Fruit fly (Drosophila melanogaster) whole organism, prepupa: ENCODE results near the gene lqf.

Experiments
- CG10631 ChIP-seq: fragments of 200-800 bp; sonication (Bioruptor generic); optimal IDR thresholded peaks from 2 replicates; lab custom pipeline; 2016; ENCODE audit warnings: missing biosample characterization, missing genetic modification characterization
- CG11294 ChIP-seq: fragments of 200-800 bp; sonication (Bioruptor generic); IDR thresholded peaks from 2 replicates; pipeline ENCODE4 v1.3.6; 2022; ENCODE audit warnings: missing biosample characterization, missing genetic modification characterization
- CG11762 ChIP-seq: fragments of 200-800 bp; sonication (Bioruptor generic); optimal IDR thresholded peaks from 3 replicates; lab custom pipeline; 2016; ENCODE audit warnings: missing biosample characterization, missing genetic modification characterization; ENCODE audit not compliant: insufficient read depth
- CG16779 ChIP-seq: fragments of 200-800 bp; sonication (Bioruptor generic); optimal IDR thresholded peaks from 3 replicates; lab custom pipeline; 2017; ENCODE audit warnings: missing biosample characterization, mild to moderate bottlenecking, missing genetic modification characterization
- CG34406 ChIP-seq: fragments of 200-800 bp; sonication (Bioruptor generic); optimal IDR thresholded peaks from 3 replicates; lab custom pipeline; 2016; ENCODE audit warnings: missing biosample characterization, missing genetic modification characterization
- CG3919 ChIP-seq: fragments of 200-800 bp; sonication (Bioruptor generic); optimal IDR thresholded peaks from 3 replicates; lab custom pipeline; 2016; ENCODE audit warnings: missing biosample characterization, missing genetic modification characterization
- CG4318 ChIP-seq: fragments of 200-800 bp; sonication (Bioruptor generic); optimal IDR thresholded peaks from 3 replicates; lab custom pipeline; 2017; ENCODE audit warnings: missing biosample characterization, mild to moderate bottlenecking, missing genetic modification characterization
- CG6808 ChIP-seq: fragments of 200-800 bp; sonication (Bioruptor generic); optimal IDR thresholded peaks from 3 replicates; lab custom pipeline; 2017; ENCODE audit warnings: missing biosample characterization, missing genetic modification characterization, mild to moderate bottlenecking, moderate library complexity, missing genetic modification reagents
- CG7368 ChIP-seq: fragments of 200-800 bp; sonication (Bioruptor generic); optimal IDR thresholded peaks from 3 replicates; lab custom pipeline; 2016; ENCODE audit warnings: missing biosample characterization, missing genetic modification characterization
- CG8319 ChIP-seq: fragments of 200-800 bp; sonication (Bioruptor generic); optimal IDR thresholded peaks from 3 replicates; lab custom pipeline; 2016; ENCODE audit warnings: missing biosample characterization, missing genetic modification characterization
- Eip75B ChIP-seq: fragments of 200-800 bp; sonication (Bioruptor generic); optimal IDR thresholded peaks from 3 replicates; lab custom pipeline; 2016; ENCODE audit warnings: missing biosample characterization, missing genetic modification characterization
- Eip78C ChIP-seq: fragments of 200-800 bp; sonication (Bioruptor generic); peaks from one replicate; lab custom pipeline; 2016; ENCODE audit warnings: missing biosample characterization, missing genetic modification characterization
- Ets21C ChIP-seq: fragments of 200-800 bp; sonication (Bioruptor generic); optimal IDR thresholded peaks from 3 replicates; lab custom pipeline; 2016; ENCODE audit warnings: missing biosample characterization, missing genetic modification characterization
- Gug ChIP-seq: fragments of 200-800 bp; sonication (Bioruptor generic); IDR thresholded peaks from 2 replicates; pipeline ENCODE4 v1.3.6; 2022; ENCODE audit warnings: missing biosample characterization, missing genetic modification characterization
- Hr38 ChIP-seq: sonication (Bioruptor generic); optimal IDR thresholded peaks from 2 replicates; lab custom pipeline; 2016; ENCODE audit warnings: missing biosample characterization, missing genetic modification characterization
- Hr39 ChIP-seq: fragments of 200-800 bp; sonication (Bioruptor generic); optimal IDR thresholded peaks from 2 replicates; lab custom pipeline; 2016; ENCODE audit warnings: missing biosample characterization, missing genetic modification characterization
- Hr4 ChIP-seq: fragments of 200-800 bp; sonication (Bioruptor generic); optimal IDR thresholded peaks from 3 replicates; lab custom pipeline; 2016; ENCODE audit warnings: missing biosample characterization, missing genetic modification characterization
- Lpt ChIP-seq: fragments of 200-800 bp; sonication (Bioruptor generic); optimal IDR thresholded peaks from 3 replicates; lab custom pipeline; 2016; ENCODE audit warnings: missing biosample characterization, missing genetic modification characterization
- Met ChIP-seq: fragments of 200-800 bp; sonication (Bioruptor generic); optimal IDR thresholded peaks from 3 replicates; lab custom pipeline; 2016; ENCODE audit warnings: missing biosample characterization, missing genetic modification characterization
- OdsH ChIP-seq: fragments of 200-800 bp; sonication (Bioruptor generic); optimal IDR thresholded peaks from 3 replicates; lab custom pipeline; 2016; ENCODE audit warnings: missing biosample characterization, missing genetic modification characterization
- Smox ChIP-seq: fragments of 200-800 bp; sonication (Bioruptor generic); optimal IDR thresholded peaks from 3 replicates; lab custom pipeline; 2016; ENCODE audit warnings: missing biosample characterization, missing genetic modification characterization
- Sox14 ChIP-seq: fragments of 200-800 bp; sonication (Bioruptor generic); optimal IDR thresholded peaks from 3 replicates; lab custom pipeline; 2016; ENCODE audit warnings: missing biosample characterization, missing genetic modification characterization
- achi ChIP-seq: fragments of 200-800 bp; sonication (Bioruptor generic); optimal IDR thresholded peaks from 3 replicates; lab custom pipeline; 2016; ENCODE audit warnings: missing biosample characterization, missing genetic modification characterization
- cyc ChIP-seq: fragments of 200-800 bp; sonication (Bioruptor generic); optimal IDR thresholded peaks from 3 replicates; lab custom pipeline; 2016; ENCODE audit warnings: missing biosample characterization, missing genetic modification characterization
- esn ChIP-seq: fragments of 200-800 bp; sonication (Bioruptor generic); optimal IDR thresholded peaks from 2 replicates; lab custom pipeline; 2016; ENCODE audit warnings: missing biosample characterization, mild to moderate bottlenecking, missing genetic modification characterization, moderate library complexity
- fd59A ChIP-seq: fragments of 200-800 bp; sonication (Bioruptor generic); optimal IDR thresholded peaks from 2 replicates; lab custom pipeline; 2017; ENCODE audit warnings: missing biosample characterization, mild to moderate bottlenecking, missing genetic modification characterization, missing genetic modification reagents
- fkh ChIP-seq: fragments of 200-800 bp; sonication (Bioruptor generic); optimal IDR thresholded peaks from 3 replicates; lab custom pipeline; 2017; ENCODE audit warnings: missing biosample characterization, mild to moderate bottlenecking, missing genetic modification characterization, moderate library complexity
- ss ChIP-seq, 2 experiments: fragments of 200-800 bp; sonication (Bioruptor generic); optimal IDR thresholded peaks; 2 replicates in 1 of 2; 3 replicates in 1 of 2; lab custom pipeline; 2017 to 2018; ENCODE audit warnings: mild to moderate bottlenecking in 2 of 2, missing biosample characterization in 2 of 2, missing genetic modification characterization in 2 of 2, moderate library complexity in 1 of 2
- svp ChIP-seq: fragments of 200-800 bp; sonication (Bioruptor generic); peaks from one replicate; lab custom pipeline; 2016; ENCODE audit warnings: missing biosample characterization, missing genetic modification characterization
- vri ChIP-seq: fragments of 200-800 bp; sonication (Bioruptor generic); optimal IDR thresholded peaks from 3 replicates; lab custom pipeline; 2016; ENCODE audit warnings: missing biosample characterization, mild to moderate bottlenecking, missing genetic modification characterization

The lqf gene

DNA sequence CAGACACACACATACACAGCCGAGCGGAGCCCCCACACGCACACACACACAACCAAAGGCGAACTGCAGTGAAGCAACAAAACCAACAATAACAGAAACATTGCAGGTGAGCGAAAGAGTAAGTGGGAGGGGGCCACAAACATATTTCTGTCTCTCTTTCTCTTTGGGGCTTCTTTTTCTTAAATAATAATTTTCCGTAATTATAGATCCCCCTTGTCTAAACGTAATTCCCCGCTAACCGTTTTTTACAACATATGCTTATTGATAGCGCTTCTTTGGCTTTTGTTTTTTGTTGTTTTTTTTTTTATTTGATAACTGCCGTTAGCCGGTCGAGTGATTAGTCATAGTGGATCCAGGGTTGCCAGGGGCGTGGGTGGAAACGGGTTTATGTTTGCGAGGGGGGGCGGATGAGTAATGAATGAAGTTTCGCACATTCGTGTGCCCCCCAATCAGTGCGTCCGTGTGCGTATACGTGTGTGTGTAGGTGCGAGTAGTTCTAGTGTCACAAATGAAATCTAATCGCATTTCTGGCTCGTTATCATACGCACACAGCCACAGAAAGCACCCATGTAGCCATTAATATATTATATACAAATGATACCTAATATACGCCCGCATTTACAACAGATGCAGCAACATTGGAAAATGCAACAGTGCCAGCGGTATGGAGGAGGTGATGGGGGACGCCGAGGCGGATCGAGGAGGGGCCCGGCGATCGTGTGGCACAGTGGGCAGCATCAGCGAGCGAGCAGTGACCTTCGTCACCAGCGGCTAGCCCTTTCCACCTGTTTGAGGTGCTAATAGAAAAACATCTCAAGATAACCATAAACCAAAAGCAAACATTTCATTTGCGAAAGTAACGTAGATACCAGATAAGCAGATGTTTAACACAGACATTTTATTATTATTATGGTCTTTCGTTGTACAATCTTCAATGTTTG is 771 bp downstream of the lqf start (continued):
- TF ChIP-seq Met (GFP tag; lab: Kevin White, UChicago), result peak; percentile 49
- TF ChIP-seq Ets21C, result peak; percentile 29
- TF ChIP-seq CG16779 (tag; lab: Kevin White, UChicago), result peak; percentile 20
- TF ChIP-seq Lpt (GFP tag; lab: Kevin White, UChicago), result no peak
- peak; percentile 7 for TF ChIP-seq CG34406
- peak; percentile 25 for TF ChIP-seq cyc (GFP tag; lab: Kevin White, UChicago)
- TF ChIP-seq Smox (GFP tag; lab: Kevin White, UChicago), result peak; percentile 45
- TF ChIP-seq CG10631 (GFP tag; lab: Kevin White, UChicago), result no peak
- no peak for TF ChIP-seq Hr38 (GFP tag; lab: Kevin White, UChicago)
- TF ChIP-seq CG8319, result no peak
- TF ChIP-seq CG11294, result 0 out of 2 replicates have a peak, but pooled peaks have one; percentile 26

DNA sequence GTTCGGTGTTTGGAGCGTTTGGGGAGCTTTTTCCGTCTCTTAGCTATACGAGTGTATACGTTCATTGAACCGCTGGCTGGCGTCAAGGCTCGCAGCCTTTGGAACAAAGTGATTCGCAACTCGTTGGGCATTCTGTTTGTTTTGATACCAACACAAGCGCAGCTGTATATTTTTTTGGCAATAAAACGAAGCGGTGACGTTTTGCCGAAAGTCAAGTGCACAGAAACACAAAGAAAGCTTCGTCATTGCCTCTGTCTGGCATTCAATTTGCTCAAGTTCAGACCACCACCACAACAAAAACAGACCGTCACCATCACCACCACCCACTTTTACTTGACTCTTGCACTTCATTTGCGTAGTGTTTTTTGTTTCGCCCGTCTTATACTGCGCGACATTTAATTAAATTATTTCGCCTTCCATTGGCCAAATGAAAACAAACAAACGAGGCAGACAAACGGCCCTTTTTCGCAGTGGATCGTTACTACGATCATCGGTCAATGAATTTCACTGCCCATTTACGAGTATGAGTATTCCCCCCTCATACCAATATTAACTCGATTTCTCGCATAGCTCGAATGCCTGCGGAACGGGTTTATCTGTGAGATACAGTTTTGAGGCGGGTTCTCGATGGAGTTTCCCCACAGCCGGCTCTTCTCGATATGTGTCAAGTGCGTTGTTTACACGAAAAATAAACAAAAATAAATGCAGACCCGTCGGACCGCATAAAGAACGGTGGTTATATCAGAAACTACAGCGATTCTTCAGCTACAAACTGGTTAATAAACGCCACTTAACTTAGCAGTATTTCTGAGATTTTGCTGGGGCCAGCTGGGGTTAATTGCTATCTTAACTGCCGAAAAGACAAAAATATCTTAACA is 2.1 kb downstream of the lqf start:
- TF ChIP-seq achi (GFP tag; lab: Kevin White, UChicago), result no peak
- TF ChIP-seq CG4318 (GFP tag; lab: Kevin White, UChicago), result no peak
- TF ChIP-seq OdsH (GFP tag; lab: Kevin White, UChicago), result no peak
- TF ChIP-seq Eip78C (GFP tag; lab: Kevin White, UChicago), result peak; percentile 79
- TF ChIP-seq Eip75B (GFP tag; lab: Kevin White, UChicago), result no peak
- TF ChIP-seq CG7368, result no peak
- TF ChIP-seq CG10631 (GFP tag; lab: Kevin White, UChicago), result no peak
- peak; percentile 58 for TF ChIP-seq Sox14 (GFP tag; lab: Kevin White, UChicago)
- TF ChIP-seq svp (GFP tag; lab: Kevin White, UChicago), result peak; percentile 64
- peak; percentile 8 for TF ChIP-seq esn (GFP tag; lab: Kevin White, UChicago)
- TF ChIP-seq CG6808, result no peak
- TF ChIP-seq Smox (GFP tag; lab: Kevin White, UChicago), result no peak
- TF ChIP-seq CG3919 (GFP tag; lab: Kevin White, UChicago), result no peak
- TF ChIP-seq, all 60 proteins: peak for 4

DNA sequence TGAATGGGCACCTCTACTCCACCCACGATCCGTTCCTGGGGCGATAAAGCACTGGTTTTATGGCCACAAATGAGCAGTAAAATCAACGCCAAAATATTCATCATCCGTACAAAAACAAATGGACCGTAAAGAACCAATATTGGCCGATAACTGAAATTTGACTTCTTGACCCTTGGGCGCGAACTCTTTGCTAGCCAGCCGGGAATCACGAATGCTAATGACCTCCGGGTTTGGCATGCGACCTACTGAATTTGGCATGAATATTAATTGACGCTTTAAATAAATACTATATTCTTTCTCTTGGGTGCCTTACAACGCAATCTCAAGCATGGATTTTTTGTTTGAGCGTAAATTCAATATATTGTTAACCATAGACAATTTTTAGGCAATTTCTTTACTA is 11.2 kb downstream of the lqf start, which contains the start of gene CG16998:
CG16998 (minus strand) TSS at position 101 of the 400 bp plus-strand sequence.
- TF ChIP-seq CG8319, result no peak

DNA sequence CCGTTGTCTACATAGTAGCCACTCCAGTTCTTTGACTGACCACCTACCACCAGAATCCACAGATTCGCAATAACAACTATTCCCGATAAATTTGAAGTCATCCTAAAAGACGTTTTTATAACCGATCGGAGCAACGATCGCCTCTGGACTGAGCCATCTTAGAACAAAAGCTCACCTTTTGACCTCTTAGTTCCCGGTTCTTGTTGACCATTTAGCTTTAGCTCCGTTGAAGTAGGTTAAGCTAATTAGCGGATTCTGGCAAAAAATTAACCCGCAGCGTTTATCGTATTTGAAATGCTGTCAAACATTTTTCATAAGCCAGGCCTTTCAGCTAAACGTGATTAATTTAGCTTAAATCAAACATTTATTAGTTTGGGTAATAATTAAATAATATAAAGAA is 12.5 kb downstream of the lqf start, which contains the start of gene CG32374:
CG32374 (minus strand) TSS at position 101 of the 400 bp plus-strand sequence.
- no peak for TF ChIP-seq Eip78C (GFP tag; lab: Kevin White, UChicago)
- no peak for TF ChIP-seq Gug (GFP tag; lab: Robert Waterston, UW)
- TF ChIP-seq CG6808, result no peak
- TF ChIP-seq vri (GFP tag; lab: Kevin White, UChicago), result no peak
- TF ChIP-seq Hr4 (GFP tag; lab: Kevin White, UChicago), result no peak
- TF ChIP-seq fd59A (GFP tag; lab: Kevin White, UChicago), result no peak
- no peak for TF ChIP-seq CG34406
- no peak for TF ChIP-seq Hr39
- TF ChIP-seq Ets21C, result no peak
- TF ChIP-seq CG11762 (GFP tag; lab: Kevin White, UChicago), result no peak
- no peak for TF ChIP-seq svp (GFP tag; lab: Kevin White, UChicago)
- TF ChIP-seq ss (GFP tag; optimal IDR thresholded peaks at IDR 0.05; lab: Kevin White, UChicago), result no peak
- TF ChIP-seq CG16779 (tag; lab: Kevin White, UChicago), result no peak
- no peak for TF ChIP-seq fkh (GFP tag; lab: Kevin White, UChicago)
